Fruit fly (Drosophila melanogaster) whole organism, embryonic: ENCODE data around the gene CG32639.

Experiments
- Awh ChIP-seq: fragments of 200-800 bp; sonication (Bioruptor generic); IDR thresholded peaks from 2 replicates; pipeline ENCODE4, ENCODE4 v1.3.6; 2022; ENCODE audit warnings: missing biosample characterization, missing genetic modification characterization
- CG10274 ChIP-seq: fragments of 200-800 bp; sonication (Bioruptor generic); optimal IDR thresholded peaks from 3 replicates; lab custom pipeline; 2017; ENCODE audit warnings: missing biosample characterization, mild to moderate bottlenecking, missing genetic modification characterization
- CG10565 ChIP-seq: fragments of 200-800 bp; sonication (Bioruptor generic); optimal IDR thresholded peaks from 3 replicates; lab custom pipeline; 2016; ENCODE audit warnings: missing biosample characterization, mild to moderate bottlenecking, missing genetic modification characterization
- CG10654 ChIP-seq: fragments of 200-800 bp; sonication (Bioruptor generic); optimal IDR thresholded peaks from 2 replicates; lab custom pipeline; 2016; ENCODE audit warnings: missing biosample characterization, missing genetic modification characterization
- CG10979 ChIP-seq: fragments of 200-800 bp; sonication (Bioruptor generic); optimal IDR thresholded peaks from 2 replicates; lab custom pipeline; 2018; ENCODE audit warnings: missing biosample characterization, mild to moderate bottlenecking, missing genetic modification characterization, moderate library complexity
- CG12104 ChIP-seq: fragments of 200-800 bp; sonication (Bioruptor generic); optimal IDR thresholded peaks from 3 replicates; lab custom pipeline; 2016; ENCODE audit warnings: missing biosample characterization, missing genetic modification characterization
- CG12769 ChIP-seq: fragments of 200-800 bp; sonication (Bioruptor generic); optimal IDR thresholded peaks from 2 replicates; lab custom pipeline; 2019; ENCODE audit warnings: missing biosample characterization, mild to moderate bottlenecking, missing genetic modification characterization, moderate library complexity
- CG13287 ChIP-seq: fragments of 200-800 bp; sonication (Bioruptor generic); IDR thresholded peaks from 2 replicates; pipeline ENCODE4 v1.3.6; 2022; ENCODE audit warnings: missing biosample characterization, missing genetic modification characterization; ENCODE audit not compliant: partially characterized antibody
- CG13424 ChIP-seq: fragments of 200-800 bp; sonication (Bioruptor generic); optimal IDR thresholded peaks from 2 replicates; lab custom pipeline; 2019; ENCODE audit warnings: missing biosample characterization, mild to moderate bottlenecking, missing genetic modification characterization, moderate library complexity
- CG13775 ChIP-seq: fragments of 200-800 bp; sonication (Bioruptor generic); optimal IDR thresholded peaks from 3 replicates; lab custom pipeline; 2017; ENCODE audit warnings: missing biosample characterization, mild to moderate bottlenecking, missing genetic modification characterization
- CG14441 ChIP-seq: fragments of 200-800 bp; sonication (Bioruptor generic); IDR thresholded peaks from 2 replicates; pipeline ENCODE4 v1.3.6; 2022; ENCODE audit warnings: missing biosample characterization, missing genetic modification characterization
- CG17568 ChIP-seq: fragments of 200-800 bp; sonication (Bioruptor generic); optimal IDR thresholded peaks from 2 replicates; lab custom pipeline; 2018; ENCODE audit warnings: missing biosample characterization, mild to moderate bottlenecking, missing genetic modification characterization, moderate library complexity
- CG18011 ChIP-seq: fragments of 200-800 bp; sonication (Bioruptor generic); optimal IDR thresholded peaks from 2 replicates; lab custom pipeline; 2017; ENCODE audit warnings: missing biosample characterization, missing genetic modification characterization, mild to moderate bottlenecking, moderate library complexity, missing genotype
- CG2199 ChIP-seq: fragments of 200-800 bp; sonication (Bioruptor generic); IDR thresholded peaks from 3 replicates; pipeline ENCODE4 v1.3.6; 2022; ENCODE audit warnings: missing biosample characterization, missing genetic modification characterization
- CG3995 ChIP-seq: fragments of 200-800 bp; sonication (Bioruptor generic); optimal IDR thresholded peaks from 3 replicates; lab custom pipeline; 2016; ENCODE audit warnings: missing biosample characterization, missing genetic modification characterization
- CG4404 ChIP-seq: fragments of 200-800 bp; sonication (Bioruptor generic); IDR thresholded peaks from 2 replicates; pipeline ENCODE4 v1.3.6; 2022; ENCODE audit warnings: missing biosample characterization, missing genetic modification characterization
- CG4730 ChIP-seq: fragments of 200-800 bp; sonication (Bioruptor generic); IDR thresholded peaks from 2 replicates; pipeline ENCODE4 v1.3.6; 2022; ENCODE audit warnings: missing biosample characterization, missing genetic modification characterization
- CG6254 ChIP-seq: fragments of 200-800 bp; sonication (Bioruptor generic); optimal IDR thresholded peaks from 3 replicates; lab custom pipeline; 2017; ENCODE audit warnings: mild to moderate bottlenecking, missing biosample characterization, missing genetic modification reagents, missing genetic modification characterization
- CG8281 ChIP-seq: fragments of 200-800 bp; sonication (Bioruptor generic); optimal IDR thresholded peaks from 2 replicates; lab custom pipeline; 2018; ENCODE audit warnings: missing biosample characterization, mild to moderate bottlenecking, missing genetic modification characterization, moderate library complexity
- CG9817 ChIP-seq: fragments of 200-800 bp; sonication (Bioruptor generic); optimal IDR thresholded peaks from 2 replicates; lab custom pipeline; 2018; ENCODE audit warnings: missing biosample characterization, mild to moderate bottlenecking, missing genetic modification characterization, moderate library complexity
- Eip74EF ChIP-seq, 2 experiments: fragments of 200-800 bp in 1 of 2; fragments of >200 bp in 1 of 2; sonication (Bioruptor generic) in 1 of 2; optimal IDR thresholded peaks; 2 replicates each; lab custom pipeline; 2017 to 2019; ENCODE audit warnings: missing biosample characterization in 2 of 2, missing genetic modification characterization in 2 of 2, mild to moderate bottlenecking in 1 of 2, moderate library complexity in 1 of 2
- H2.0 ChIP-seq: fragments of 200-800 bp; sonication (Bioruptor generic); IDR thresholded peaks from 2 replicates; pipeline ENCODE4 v1.3.6; 2022; ENCODE audit warnings: missing biosample characterization, missing genetic modification characterization
- Hey ChIP-seq: fragments of 200-800 bp; sonication (Bioruptor generic); optimal IDR thresholded peaks from 3 replicates; lab custom pipeline; 2018; ENCODE audit warnings: missing biosample characterization, mild to moderate bottlenecking, missing genetic modification characterization
- Hr3 ChIP-seq: fragments of 200-800 bp; sonication (Bioruptor generic); optimal IDR thresholded peaks from 3 replicates; lab custom pipeline; 2016; ENCODE audit warnings: missing biosample characterization, missing genetic modification characterization
- Mad ChIP-seq: fragments of 200-800 bp; sonication (Bioruptor generic); optimal IDR thresholded peaks from 2 replicates; lab custom pipeline; 2016; ENCODE audit warnings: missing biosample characterization, missing genetic modification characterization
- Oli ChIP-seq: fragments of 200-800 bp; sonication (Bioruptor generic); optimal IDR thresholded peaks from 2 replicates; lab custom pipeline; 2018; ENCODE audit warnings: missing biosample characterization, mild to moderate bottlenecking, missing genetic modification characterization, moderate library complexity
- Pdp1 ChIP-seq, 2 experiments: fragments of 200-800 bp; sonication (Bioruptor generic); optimal IDR thresholded peaks; 3 replicates each; lab custom pipeline; 2016; ENCODE audit warnings: missing biosample characterization in 2 of 2, missing genetic modification characterization in 2 of 2, mild to moderate bottlenecking in 1 of 2, moderate library complexity in 1 of 2
- Six4 ChIP-seq: fragments of 200-800 bp; sonication (Bioruptor generic); optimal IDR thresholded peaks from 2 replicates; lab custom pipeline; 2016; ENCODE audit warnings: missing biosample characterization, missing genetic modification characterization
- Sox100B ChIP-seq: fragments of 200-800 bp; sonication (Bioruptor generic); optimal IDR thresholded peaks from 3 replicates; lab custom pipeline; 2018; ENCODE audit warnings: missing biosample characterization, mild to moderate bottlenecking, missing genetic modification characterization
- Stat92E ChIP-seq, 3 experiments: fragments of >200 bp in 2 of 3; fragments of 200-800 bp in 1 of 3; sonication (Bioruptor generic) in 1 of 3; optimal IDR thresholded peaks; 2 replicates each; lab custom pipeline; 2017 to 2019; ENCODE audit warnings: missing biosample characterization in 3 of 3, missing genetic modification characterization in 3 of 3, mild to moderate bottlenecking in 1 of 3, moderate library complexity in 1 of 3
- YL-1 ChIP-seq: fragments of 200-800 bp; sonication (Bioruptor generic); optimal IDR thresholded peaks from 3 replicates; lab custom pipeline; 2017; ENCODE audit warnings: missing biosample characterization, mild to moderate bottlenecking, missing genetic modification characterization
- al ChIP-seq: fragments of 200-800 bp; sonication (Bioruptor generic); IDR thresholded peaks from 2 replicates; pipeline ENCODE4 v1.3.6; 2022; ENCODE audit warnings: missing biosample characterization, missing genetic modification characterization
- ara ChIP-seq: fragments of 200-800 bp; sonication (Bioruptor generic); IDR thresholded peaks from 2 replicates; pipeline ENCODE4 v1.3.6; 2022; ENCODE audit warnings: missing biosample characterization, missing genetic modification characterization
- az2 ChIP-seq: fragments of 200-800 bp; sonication (Bioruptor generic); optimal IDR thresholded peaks from 3 replicates; lab custom pipeline; 2016; ENCODE audit warnings: missing biosample characterization, missing genetic modification characterization
- bsh ChIP-seq, 2 experiments: fragments of 200-800 bp; sonication (Bioruptor generic); optimal IDR thresholded peaks; 2 replicates each; lab custom pipeline; 2017 to 2018; ENCODE audit warnings: mild to moderate bottlenecking in 2 of 2, missing biosample characterization in 2 of 2, missing genetic modification characterization in 2 of 2, moderate library complexity in 1 of 2
- danr ChIP-seq: fragments of 200-800 bp; sonication (Bioruptor generic); IDR thresholded peaks from 2 replicates; pipeline ENCODE4 v1.3.6; 2022; ENCODE audit warnings: missing biosample characterization, missing genetic modification characterization
- fd96Cb ChIP-seq: fragments of 200-800 bp; sonication (Bioruptor generic); optimal IDR thresholded peaks from 2 replicates; lab custom pipeline; 2018; ENCODE audit warnings: missing biosample characterization, mild to moderate bottlenecking, missing genetic modification characterization, moderate library complexity
- gce ChIP-seq: fragments of 200-800 bp; sonication (Bioruptor generic); IDR thresholded peaks from 3 replicates; pipeline ENCODE4 v1.3.6; 2022; ENCODE audit warnings: missing biosample characterization, missing genetic modification characterization
- lmd ChIP-seq: fragments of 200-800 bp; sonication (Bioruptor generic); IDR thresholded peaks from 2 replicates; pipeline ENCODE4 v1.3.6; 2022; ENCODE audit warnings: missing biosample characterization, missing genetic modification characterization
- oc ChIP-seq: fragments of 200-800 bp; sonication (Bioruptor generic); optimal IDR thresholded peaks from 2 replicates; lab custom pipeline; 2018; ENCODE audit warnings: missing biosample characterization, mild to moderate bottlenecking, missing genetic modification characterization, moderate library complexity
- odd ChIP-seq: fragments of 200-800 bp; sonication (Bioruptor generic); optimal IDR thresholded peaks from 2 replicates; lab custom pipeline; 2017; ENCODE audit warnings: missing biosample characterization, mild to moderate bottlenecking, missing genetic modification characterization
- onecut ChIP-seq: fragments of 200-800 bp; sonication (Bioruptor generic); IDR thresholded peaks from 2 replicates; pipeline ENCODE4 v1.3.6; 2022; ENCODE audit warnings: missing biosample characterization, missing genetic modification characterization
- phol ChIP-seq: fragments of 200-800 bp; sonication (Bioruptor generic); optimal IDR thresholded peaks from 3 replicates; lab custom pipeline; 2018; ENCODE audit warnings: missing biosample characterization, mild to moderate bottlenecking, missing genetic modification characterization, moderate library complexity
- prd ChIP-seq, 3 experiments: fragments of >200 bp in 2 of 3; fragments of 200-800 bp in 1 of 3; sonication (Bioruptor generic) in 1 of 3; optimal IDR thresholded peaks in 2 of 3; IDR thresholded peaks in 1 of 3; 2 replicates in 2 of 3; 3 replicates in 1 of 3; pipeline versions ENCODE4 v1.3.6 to Lab custom; 2017 to 2022; ENCODE audit warnings: missing biosample characterization in 1 of 3, missing genetic modification characterization in 1 of 3
- sisA ChIP-seq: fragments of 200-800 bp; sonication (Bioruptor generic); IDR thresholded peaks from 2 replicates; pipeline ENCODE4 v1.3.6; 2022; ENCODE audit warnings: missing biosample characterization, missing genetic modification characterization
- slou ChIP-seq: fragments of 200-800 bp; sonication (Bioruptor generic); optimal IDR thresholded peaks from 3 replicates; lab custom pipeline; 2016; ENCODE audit warnings: missing biosample characterization, missing genetic modification characterization
- slp2 ChIP-seq: fragments of 200-800 bp; sonication (Bioruptor generic); optimal IDR thresholded peaks from 2 replicates; lab custom pipeline; 2016; ENCODE audit warnings: missing biosample characterization, missing genetic modification characterization
- tap ChIP-seq: fragments of 200-800 bp; optimal IDR thresholded peaks from 3 replicates; lab custom pipeline; 2019; ENCODE audit warnings: missing biosample characterization, mild to moderate bottlenecking, missing genetic modification characterization, moderate library complexity
- tup ChIP-seq: fragments of 200-800 bp; sonication (Bioruptor generic); optimal IDR thresholded peaks from 2 replicates; lab custom pipeline; 2016; ENCODE audit warnings: missing biosample characterization, mild to moderate bottlenecking, missing genetic modification characterization, moderate library complexity
- wek ChIP-seq: fragments of 200-800 bp; sonication (Bioruptor generic); optimal IDR thresholded peaks from 3 replicates; lab custom pipeline; 2018; ENCODE audit warnings: missing biosample characterization, mild to moderate bottlenecking, missing genetic modification characterization, moderate library complexity

CG32639 gene

DNA sequence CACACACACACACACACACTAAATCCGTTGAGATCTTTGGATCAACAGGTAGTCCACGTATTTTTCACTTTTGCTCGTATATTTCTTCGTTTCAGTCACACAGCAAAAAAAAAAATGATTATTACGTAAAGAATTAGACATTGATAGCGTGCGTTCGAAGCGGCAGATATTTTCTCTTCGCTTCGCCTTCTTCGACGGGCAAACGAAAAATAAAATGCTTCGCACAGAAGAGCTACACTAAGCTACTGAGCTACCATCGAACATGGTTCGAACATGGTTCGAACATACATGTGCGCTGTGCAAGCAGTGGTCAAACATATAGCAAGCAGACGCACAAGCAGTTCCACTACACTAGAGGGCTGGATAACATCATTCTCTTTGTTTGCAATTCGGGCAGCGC, 20.6 kb upstream of the CG32639 start (continued):
- TF ChIP-seq al (GFP tag; lab: Robert Waterston, UW) (no peak), fd96Cb (tag; lab: Kevin White, UChicago) (no peak), CG4730 (GFP tag; lab: Robert Waterston, UW) (no peak), tup (no peak), CG2199 (GFP tag; lab: Robert Waterston, UW) (peak; percentile 97), CG10979 (tag; lab: Kevin White, UChicago) (peak; percentile 11), Six4 (GFP tag; lab: Kevin White, UChicago) (no peak), CG13287 (GFP tag; lab: Robert Waterston, UW) (peak; percentile 37; the same call in 1 of the 2 replicates), CG14441 (GFP tag; lab: Robert Waterston, UW) (no peak), phol (tag; lab: Kevin White, UChicago) (no peak), CG12104 (GFP tag; lab: Kevin White, UChicago) (no peak), slp2 (GFP tag; lab: Kevin White, UChicago) (no peak), CG10654 (GFP tag; lab: Kevin White, UChicago) (no peak), sisA (GFP tag; lab: Robert Waterston, UW) (no peak), CG12769 (tag; lab: Kevin White, UChicago) (peak; percentile 43), CG9817 (tag; lab: Kevin White, UChicago) (peak; percentile 1), az2 (GFP tag; lab: Kevin White, UChicago) (no peak), Eip74EF (GFP tag; optimal IDR thresholded peaks at IDR 0.05; lab: Kevin White, UChicago) (peak in 1 of 2 experiments; percentile 83), onecut (GFP tag; lab: Robert Waterston, UW) (0 out of 2 replicates have a peak, but pooled peaks have one; percentile 14), wek (peak; percentile 30), YL-1 (no peak), tap (tag; lab: Kevin White, UChicago) (no peak), oc (tag; lab: Kevin White, UChicago) (peak; percentile 4), gce (GFP tag; lab: Robert Waterston, UW) (no peak), CG18011 (GFP tag; lab: Kevin White, UChicago) (peak; percentile 86), CG4404 (GFP tag; lab: Robert Waterston, UW) (no peak), prd (optimal IDR thresholded peaks at IDR 0.05; lab: Kevin White, UChicago) (no peak), prd (GFP tag; IDR thresholded peaks at IDR 0.05; lab: Robert Waterston, UW) (no peak), Stat92E (GFP tag; optimal IDR thresholded peaks at IDR 0.05; lab: Kevin White, UChicago) (no peak), CG17568 (no peak), bsh (GFP tag; optimal IDR thresholded peaks at IDR 0.05; lab: Kevin White, UChicago) (no peak), Hey (tag; lab: Kevin White, UChicago) (no peak), CG10565 (GFP tag; lab: Kevin White, UChicago) (no peak), CG13424 (tag; lab: Kevin White, UChicago) (no peak), Sox100B (no peak), slou (GFP tag; lab: Kevin White, UChicago) (no peak), CG8281 (tag; lab: Kevin White, UChicago) (no peak), Hr3 (GFP tag; lab: Kevin White, UChicago) (no peak), Awh (GFP tag; lab: Robert Waterston, UW) (no peak), H2.0 (peak; percentile 30; the same call in 1 of the 2 replicates), Oli (tag; lab: Kevin White, UChicago) (no peak), Pdp1 (GFP tag; optimal IDR thresholded peaks at IDR 0.05; lab: Kevin White, UChicago) (peak in 1 of 2 experiments; percentile 98), lmd (GFP tag; lab: Robert Waterston, UW) (no peak), danr (no peak), CG13775 (GFP tag; lab: Kevin White, UChicago) (no peak), Mad (GFP tag; lab: Kevin White, UChicago) (no peak), odd (GFP tag; lab: Kevin White, UChicago) (peak; percentile 3), CG3995 (GFP tag; lab: Kevin White, UChicago) (no peak), CG10274 (GFP tag; lab: Kevin White, UChicago) (no peak), CG6254 (no peak), ara (no peak)
